Worm (Caenorhabditis elegans) whole organism, young adult: ENCODE results near the gene tpst-1.

Source experiments
- B0019.2 ChIP-seq: fragments of 200-800 bp; sonication (Bioruptor generic); conservative IDR thresholded peaks from 2 replicates; pipeline ENCODE4 v1.3.6; 2022; ENCODE audit warnings: missing genetic modification reagents, missing genetic modification characterization, missing compliant biosample characterization
- D2030.7 ChIP-seq: fragments of 200-800 bp; sonication (Bioruptor generic); IDR thresholded peaks from 2 replicates; pipeline ENCODE4 v1.3.6; 2022; ENCODE audit warnings: missing genetic modification reagents, missing genetic modification characterization, missing compliant biosample characterization
- F22D6.2 ChIP-seq: sonication (generic microtip); optimal IDR thresholded peaks from 2 replicates; lab custom pipeline; 2016; ENCODE audit warnings: mild to moderate bottlenecking, missing genetic modification characterization, missing compliant biosample characterization
- F33H1.4 ChIP-seq: fragments of 200-800 bp; sonication (Bioruptor generic); IDR thresholded peaks from 2 replicates; pipeline ENCODE4 v1.3.6; 2022; ENCODE audit warnings: missing genetic modification reagents, missing genetic modification characterization, missing compliant biosample characterization
- T07F8.4 ChIP-seq: sonication (generic microtip); optimal IDR thresholded peaks from 2 replicates; lab custom pipeline; 2016; ENCODE audit warnings: mild to moderate bottlenecking, missing genetic modification characterization, moderate library complexity, missing compliant biosample characterization
- Y53G8AR.9 ChIP-seq: fragments of 200-800 bp; sonication (Bioruptor generic); conservative IDR thresholded peaks from 2 replicates; pipeline ENCODE4 v1.3.6; 2022; ENCODE audit warnings: missing genetic modification reagents, missing genetic modification characterization, missing compliant biosample characterization
- Y67H2A.10 ChIP-seq: fragments of 200-800 bp; sonication (Bioruptor generic); conservative IDR thresholded peaks from 2 replicates; pipeline ENCODE4 v1.3.6; 2022; ENCODE audit warnings: missing genetic modification reagents, missing genetic modification characterization, missing compliant biosample characterization
- akir-1 ChIP-seq: fragments of 200-800 bp; sonication (Bioruptor generic); optimal IDR thresholded peaks from 2 replicates; lab custom pipeline; 2018; ENCODE audit warnings: mild to moderate bottlenecking, missing genetic modification characterization, moderate library complexity, missing compliant biosample characterization
- athp-1 ChIP-seq: sonication (generic microtip); optimal IDR thresholded peaks from 2 replicates; lab custom pipeline; 2017; ENCODE audit warnings: mild to moderate bottlenecking, missing genetic modification characterization, missing compliant biosample characterization
- attf-6 ChIP-seq: fragments of 200-800 bp; sonication (Bioruptor generic); IDR thresholded peaks from 2 replicates; pipeline ENCODE4 v1.3.6; 2022; ENCODE audit warnings: missing genetic modification reagents, missing genetic modification characterization, missing compliant biosample characterization
- bed-1 ChIP-seq: fragments of 200-800 bp; sonication (Bioruptor generic); IDR thresholded peaks from 2 replicates; pipeline ENCODE4 v1.3.6; 2022; ENCODE audit warnings: missing genetic modification reagents, missing genetic modification characterization, missing compliant biosample characterization
- ceh-27 ChIP-seq: fragments of 200-800 bp; sonication (Bioruptor generic); optimal IDR thresholded peaks from 2 replicates; lab custom pipeline; 2018; ENCODE audit warnings: mild to moderate bottlenecking, missing genetic modification characterization, moderate library complexity, missing compliant biosample characterization
- ceh-40 ChIP-seq: fragments of 200-800 bp; sonication (Bioruptor generic); IDR thresholded peaks from 2 replicates; pipeline ENCODE4 v1.3.6; 2022; ENCODE audit warnings: missing genetic modification characterization, missing compliant biosample characterization
- ceh-79 ChIP-seq: sonication (generic microtip); optimal IDR thresholded peaks from 2 replicates; lab custom pipeline; 2017; ENCODE audit warnings: mild to moderate bottlenecking, missing genetic modification characterization, missing compliant biosample characterization
- dox-1 ChIP-seq: fragments of 200-800 bp; sonication (Bioruptor generic); IDR thresholded peaks from 2 replicates; pipeline ENCODE4 v1.3.6; 2022; ENCODE audit warnings: missing genetic modification reagents, missing genetic modification characterization, missing compliant biosample characterization
- dpl-1 ChIP-seq: fragments of 150-350 bp; optimal IDR thresholded peaks from 2 replicates; lab custom pipeline; 2014; ENCODE audit warnings: missing biosample characterization, missing genetic modification reagents, missing genetic modification characterization
- efl-1 ChIP-seq: fragments of 150-350 bp; optimal IDR thresholded peaks from 2 replicates; lab custom pipeline; 2014; ENCODE audit warnings: missing biosample characterization, missing genetic modification reagents, missing genetic modification characterization
- egl-44 ChIP-seq: fragments of 200-800 bp; sonication (Bioruptor generic); IDR thresholded peaks from 2 replicates; pipeline ENCODE4 v1.3.6; 2022; ENCODE audit warnings: missing genetic modification reagents, missing genetic modification characterization, missing compliant biosample characterization
- ets-4 ChIP-seq: fragments of 200-800 bp; sonication (Bioruptor generic); optimal IDR thresholded peaks from 2 replicates; lab custom pipeline; 2018; ENCODE audit warnings: mild to moderate bottlenecking, missing genetic modification characterization, missing compliant biosample characterization
- hmg-20 ChIP-seq: fragments of 200-800 bp; sonication (Bioruptor generic); IDR thresholded peaks from 2 replicates; pipeline ENCODE4 v1.3.6; 2022; ENCODE audit warnings: missing genetic modification reagents, missing genetic modification characterization, missing compliant biosample characterization
- hsf-1 ChIP-seq: fragments of 200-800 bp; sonication (Bioruptor generic); IDR thresholded peaks from 2 replicates; pipeline ENCODE4 v1.3.6; 2022; ENCODE audit warnings: missing genetic modification reagents, missing genetic modification characterization, missing compliant biosample characterization
- lin-35 ChIP-seq, 3 experiments: fragments of 150-350 bp in 2 of 3; sonication (generic microtip) in 1 of 3; optimal IDR thresholded peaks; 2 replicates each; lab custom pipeline; 2014 to 2018; ENCODE audit warnings: missing biosample characterization in 3 of 3, missing genetic modification characterization in 3 of 3, missing genetic modification reagents in 3 of 3
- lin-40 ChIP-seq: sonication (generic microtip); optimal IDR thresholded peaks from 2 replicates; lab custom pipeline; 2016; ENCODE audit warnings: missing genetic modification characterization, mild to moderate bottlenecking, missing compliant biosample characterization, missing genotype, missing genetic modification reagents
- lin-54 ChIP-seq: fragments of 200-800 bp; sonication (Bioruptor generic); optimal IDR thresholded peaks from 2 replicates; lab custom pipeline; 2018; ENCODE audit warnings: mild to moderate bottlenecking, missing genetic modification characterization, missing compliant biosample characterization
- lsl-1 ChIP-seq: fragments of 200-800 bp; sonication (Bioruptor generic); optimal IDR thresholded peaks from 2 replicates; lab custom pipeline; 2018; ENCODE audit warnings: mild to moderate bottlenecking, missing genetic modification characterization, moderate library complexity, missing compliant biosample characterization
- madf-3 ChIP-seq: fragments of 200-800 bp; sonication (Bioruptor generic); IDR thresholded peaks from 2 replicates; pipeline ENCODE4 v1.3.6; 2022; ENCODE audit warnings: missing genetic modification reagents, missing genetic modification characterization, missing compliant biosample characterization
- madf-6 ChIP-seq: fragments of 200-800 bp; sonication (Bioruptor generic); IDR thresholded peaks from 2 replicates; pipeline ENCODE4 v1.3.6; 2022; ENCODE audit warnings: missing genetic modification reagents, missing genetic modification characterization, missing compliant biosample characterization
- madf-8 ChIP-seq: fragments of 200-800 bp; sonication (Bioruptor generic); conservative IDR thresholded peaks from 2 replicates; pipeline ENCODE4 v1.3.6; 2022; ENCODE audit warnings: missing genetic modification reagents, missing genetic modification characterization, missing compliant biosample characterization
- mcd-1 ChIP-seq: fragments of 200-800 bp; sonication (Bioruptor generic); IDR thresholded peaks from 2 replicates; pipeline ENCODE4 v1.3.6; 2022; ENCODE audit warnings: missing genetic modification reagents, missing genetic modification characterization, missing compliant biosample characterization
- mes-4 ChIP-seq: sonication (generic microtip); optimal IDR thresholded peaks from 2 replicates; lab custom pipeline; 2016; ENCODE audit warnings: missing genotype, missing genetic modification characterization, missing compliant biosample characterization
- mxl-1 ChIP-seq: sonication (generic microtip); optimal IDR thresholded peaks from 2 replicates; lab custom pipeline; 2016; ENCODE audit warnings: missing genetic modification characterization, missing compliant biosample characterization
- nfya-2 ChIP-seq: fragments of 200-800 bp; sonication (Bioruptor generic); IDR thresholded peaks from 2 replicates; pipeline ENCODE4 v1.3.6; 2022; ENCODE audit warnings: missing genetic modification reagents, missing genetic modification characterization, missing compliant biosample characterization
- nhr-27 ChIP-seq: fragments of 200-800 bp; sonication (Bioruptor generic); optimal IDR thresholded peaks from 2 replicates; lab custom pipeline; 2018; ENCODE audit warnings: mild to moderate bottlenecking, missing genetic modification characterization, moderate library complexity, missing compliant biosample characterization
- pbrm-1 ChIP-seq: fragments of 200-800 bp; sonication (Bioruptor generic); IDR thresholded peaks from 2 replicates; pipeline ENCODE4 v1.3.6; 2022; ENCODE audit warnings: missing genetic modification reagents, missing genetic modification characterization, missing compliant biosample characterization
- rcor-1 ChIP-seq: fragments of 200-800 bp; sonication (Bioruptor generic); IDR thresholded peaks from 2 replicates; pipeline ENCODE4 v1.3.6; 2022; ENCODE audit warnings: missing genetic modification reagents, missing genetic modification characterization, missing compliant biosample characterization
- rpc-1 ChIP-seq, 2 experiments: fragments of 150-350 bp in 1 of 2; sonication (generic microtip) in 1 of 2; optimal IDR thresholded peaks; 2 replicates each; lab custom pipeline; 2014 to 2018; ENCODE audit warnings: missing biosample characterization in 1 of 2, missing genetic modification characterization in 1 of 2, missing genetic modification reagents in 1 of 2, missing genotype in 1 of 2
- tlf-1 ChIP-seq: fragments of 200-800 bp; sonication (Bioruptor generic); optimal IDR thresholded peaks from 2 replicates; lab custom pipeline; 2018; ENCODE audit warnings: mild to moderate bottlenecking, missing genetic modification characterization, missing compliant biosample characterization
- xnd-1 ChIP-seq: sonication (generic microtip); optimal IDR thresholded peaks from 2 replicates; lab custom pipeline; 2016; ENCODE audit warnings: missing genotype, missing genetic modification reagents, missing genetic modification characterization, missing compliant biosample characterization
- zfh-2 ChIP-seq: fragments of 200-800 bp; sonication (Bioruptor generic); conservative IDR thresholded peaks from 2 replicates; pipeline ENCODE4 v1.3.6; 2022; ENCODE audit warnings: missing genetic modification reagents, missing genetic modification characterization, missing compliant biosample characterization
- ztf-18 ChIP-seq: sonication (generic microtip); optimal IDR thresholded peaks from 2 replicates; lab custom pipeline; 2016; ENCODE audit warnings: missing genotype, mild to moderate bottlenecking, missing genetic modification characterization, missing compliant biosample characterization
- ztf-25 ChIP-seq: fragments of 200-800 bp; sonication (Bioruptor generic); IDR thresholded peaks from 2 replicates; pipeline ENCODE4 v1.3.6; 2022; ENCODE audit warnings: missing genetic modification reagents, missing genetic modification characterization, missing compliant biosample characterization
- ztf-28 ChIP-seq: fragments of 200-800 bp; sonication (Bioruptor generic); IDR thresholded peaks from 2 replicates; pipeline ENCODE4 v1.3.6; 2022; ENCODE audit warnings: missing genetic modification reagents, missing genetic modification characterization, missing compliant biosample characterization

Gene tpst-1

DNA sequence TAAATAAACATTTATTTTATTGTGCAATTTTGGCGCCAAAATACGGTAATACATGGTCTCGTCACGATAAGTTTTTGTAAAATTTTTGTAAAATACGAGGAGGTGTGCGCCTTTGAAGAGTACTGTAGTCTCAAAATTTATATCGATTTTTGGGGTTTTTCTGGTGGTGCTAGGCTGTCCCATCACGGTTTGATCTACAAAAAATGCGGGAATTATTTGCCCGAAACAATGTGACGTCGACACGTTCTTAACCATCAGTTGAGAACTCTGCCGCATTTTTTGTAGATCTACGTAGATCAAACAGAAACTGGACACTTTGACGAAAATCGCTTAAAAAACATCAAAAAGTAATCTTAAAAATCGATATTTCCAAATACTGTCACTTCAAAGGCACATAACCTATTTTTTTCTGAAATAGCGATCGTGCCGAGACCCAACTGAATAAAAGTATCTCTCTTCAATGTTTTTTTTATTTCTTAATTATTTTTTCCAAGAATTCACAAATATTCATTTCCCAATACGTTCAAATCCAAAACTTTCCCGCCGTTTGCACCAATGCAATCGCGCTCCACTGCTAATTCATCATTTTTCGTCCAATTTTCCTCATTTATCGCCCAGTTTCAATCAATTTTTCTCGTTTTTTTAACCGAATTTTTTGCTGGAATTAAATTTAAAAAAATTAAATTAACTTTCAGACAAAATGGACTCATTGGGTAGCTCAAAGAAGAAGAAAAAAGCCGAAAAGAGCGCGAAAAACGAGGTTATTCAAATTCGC, 36.0 kb downstream of the tpst-1 start, which contains the start of gene pqn-80:
Gene pqn-80 (plus strand): TSS at position 694 of the 775 bp plus-strand sequence.
- TF ChIP-seq madf-8 (GFP tag; lab: Robert Waterston, UW) (peak; percentile 60), dpl-1 (GFP tag; lab: Kevin White, UChicago) (peak; percentile 68), mcd-1 (peak; percentile 94), rpc-1 (optimal IDR thresholded peaks at IDR 0.05; lab: Kevin White, UChicago) (no peak), rpc-1 (tag; optimal IDR thresholded peaks at IDR 0.05; lab: Kevin White, UChicago) (no peak), efl-1 (GFP tag; lab: Kevin White, UChicago) (peak; percentile 68), D2030.7 (GFP tag; lab: Robert Waterston, UW) (0 out of 2 replicates have a peak, but pooled peaks have one; percentile 13), lin-35 (GFP tag; optimal IDR thresholded peaks at IDR 0.05; lab: Kevin White, UChicago) (peak in 1 of 3 experiments; percentile 86), lsl-1 (GFP tag; lab: Kevin White, UChicago) (peak; percentile 49), ceh-27 (GFP tag; lab: Kevin White, UChicago) (no peak), xnd-1 (tag; lab: Kevin White, UChicago) (peak; percentile 37), lin-54 (GFP tag; lab: Kevin White, UChicago) (peak; percentile 74), hmg-20 (GFP tag; lab: Robert Waterston, UW) (no peak), mes-4 (tag; lab: Kevin White, UChicago) (no peak), dox-1 (GFP tag; lab: Robert Waterston, UW) (no peak), madf-3 (GFP tag; lab: Robert Waterston, UW) (0 out of 2 replicates have a peak, but pooled peaks have one; percentile 35), madf-6 (GFP tag; lab: Robert Waterston, UW) (peak; percentile 53), F33H1.4 (GFP tag; lab: Robert Waterston, UW) (0 out of 2 replicates have a peak, but pooled peaks have one; percentile 17), pbrm-1 (GFP tag; lab: Robert Waterston, UW) (0 out of 2 replicates have a peak, but pooled peaks have one; percentile 22), Y53G8AR.9 (GFP tag; lab: Robert Waterston, UW) (0 out of 2 replicates have a peak, but pooled peaks have one; percentile 42)

DNA sequence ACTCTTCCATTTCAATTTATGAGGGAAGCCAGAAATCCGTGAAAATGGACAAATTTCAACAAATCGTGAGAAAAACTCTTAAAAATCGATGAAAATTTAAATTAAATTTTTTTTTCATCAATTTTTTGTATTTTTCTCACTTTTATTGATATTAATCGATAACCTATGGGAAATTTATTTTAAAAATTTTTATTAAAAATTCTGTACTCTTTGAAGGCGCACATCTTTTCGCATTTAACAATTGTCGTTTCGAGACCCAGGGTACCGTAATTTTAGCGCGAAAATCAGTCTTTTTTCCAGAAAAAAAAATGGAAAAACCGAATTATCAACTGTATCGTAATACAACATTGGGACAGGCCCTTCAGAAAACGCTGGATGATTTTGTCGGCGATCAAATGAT, 37.6 kb downstream of the tpst-1 start, which contains the start of gene gtf-2A2:
Gene gtf-2A2 (plus strand): TSS at position 301 of the 400 bp plus-strand sequence.
- TF ChIP-seq D2030.7 (GFP tag; lab: Robert Waterston, UW) (no peak), zfh-2 (GFP tag; lab: Robert Waterston, UW) (no peak), egl-44 (GFP tag; lab: Robert Waterston, UW) (no peak), Y67H2A.10 (GFP tag; lab: Robert Waterston, UW) (no peak), ceh-40 (no peak), bed-1 (no peak)

DNA sequence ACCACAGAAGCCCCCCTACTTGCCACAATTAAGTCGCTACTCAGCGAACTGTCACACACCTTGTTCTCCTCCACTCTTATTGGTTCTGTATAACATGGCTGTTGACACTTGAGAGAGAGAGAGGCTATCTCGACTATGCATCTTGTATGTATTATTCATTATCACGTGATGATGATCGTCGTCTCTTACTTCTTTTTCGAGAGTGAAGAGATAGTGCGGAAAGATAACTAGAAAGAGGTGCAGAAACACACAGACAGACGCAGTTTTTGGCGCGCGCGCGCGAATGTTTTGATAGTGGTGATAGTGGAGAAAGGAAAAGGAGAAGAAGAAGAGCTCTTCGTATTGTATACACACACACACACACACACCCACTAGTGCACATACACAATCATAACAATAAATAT, 45.1 kb downstream of the tpst-1 start:
- TF ChIP-seq ceh-79 (tag; lab: Kevin White, UChicago): no peak
- TF ChIP-seq zfh-2 (GFP tag; lab: Robert Waterston, UW): no peak
- TF ChIP-seq rcor-1 (GFP tag; lab: Robert Waterston, UW): no peak
- TF ChIP-seq ztf-25 (GFP tag; lab: Robert Waterston, UW): no peak
- no peak for TF ChIP-seq ets-4 (GFP tag; lab: Kevin White, UChicago)
- TF ChIP-seq ztf-18: no peak
- TF ChIP-seq athp-1 (tag; lab: Kevin White, UChicago): no peak
- peak; percentile 49 for TF ChIP-seq lin-40 (tag; lab: Kevin White, UChicago)
- TF ChIP-seq nhr-27 (tag; lab: Kevin White, UChicago): no peak
- TF ChIP-seq rpc-1 (optimal IDR thresholded peaks at IDR 0.05; lab: Kevin White, UChicago): no peak
- TF ChIP-seq rpc-1 (tag; optimal IDR thresholded peaks at IDR 0.05; lab: Kevin White, UChicago): no peak
- peak; percentile 64 for TF ChIP-seq akir-1 (GFP tag; lab: Kevin White, UChicago)
- peak; percentile 58 for TF ChIP-seq tlf-1 (GFP tag; lab: Kevin White, UChicago)
- no peak for TF ChIP-seq D2030.7 (GFP tag; lab: Robert Waterston, UW)
- TF ChIP-seq nfya-2 (GFP tag; lab: Robert Waterston, UW): no peak
- TF ChIP-seq mes-4 (tag; lab: Kevin White, UChicago): no peak
- TF ChIP-seq attf-6: no peak
- peak; percentile 17 for TF ChIP-seq T07F8.4 (tag; lab: Kevin White, UChicago)
- TF ChIP-seq mxl-1 (tag; lab: Kevin White, UChicago): no peak
- TF ChIP-seq lin-54 (GFP tag; lab: Kevin White, UChicago): no peak
- no peak for TF ChIP-seq egl-44 (GFP tag; lab: Robert Waterston, UW)
- TF ChIP-seq xnd-1 (tag; lab: Kevin White, UChicago): no peak
- TF ChIP-seq ztf-28 (GFP tag; lab: Robert Waterston, UW): no peak
- 0 out of 2 replicates have a peak, but pooled peaks have one; percentile 41 for TF ChIP-seq hsf-1 (GFP tag; lab: Robert Waterston, UW)
- no peak for TF ChIP-seq B0019.2
- no peak for TF ChIP-seq F22D6.2 (tag; lab: Kevin White, UChicago)
